Fruit fly (Drosophila melanogaster) S2 (cell line): ENCODE data around the gene CG32982.

Source experiments
- CG8478 ChIP-seq: fragments of >200 bp; optimal IDR thresholded peaks from 2 replicates; lab custom pipeline; 2018
- CTCF ChIP-seq, 2 experiments: fragments of >200 bp; optimal IDR thresholded peaks; 2 replicates each; lab custom pipeline; 2018

DNA sequence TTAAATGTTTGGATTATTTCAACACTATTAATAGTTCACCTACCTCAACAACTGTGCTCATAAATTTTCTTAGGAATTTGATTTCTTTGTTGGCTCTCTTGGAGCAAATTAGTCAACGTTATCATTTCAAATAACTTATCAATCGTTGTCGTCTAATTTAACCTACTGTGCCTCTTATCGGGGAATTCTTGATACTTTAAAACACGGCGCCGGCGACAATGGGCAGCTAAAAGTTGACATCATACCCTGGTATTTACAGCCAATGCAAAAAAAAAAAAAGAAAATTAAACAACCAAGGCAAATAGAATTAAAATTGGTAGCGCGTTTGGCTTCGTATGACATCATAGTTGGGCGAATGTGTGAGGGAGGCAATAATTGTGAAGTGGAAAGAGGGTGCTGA, 8.7 kb downstream of the CG32982 start:
- TF ChIP-seq CG8478 (lab: Kevin White, UChicago) = no peak
- no peak for TF ChIP-seq CTCF (optimal IDR thresholded peaks at IDR 0.05; lab: Kevin White, UChicago)
